Fruit fly (Drosophila melanogaster): Measurements from ENCODE around the gene CG4168.

DNA sequence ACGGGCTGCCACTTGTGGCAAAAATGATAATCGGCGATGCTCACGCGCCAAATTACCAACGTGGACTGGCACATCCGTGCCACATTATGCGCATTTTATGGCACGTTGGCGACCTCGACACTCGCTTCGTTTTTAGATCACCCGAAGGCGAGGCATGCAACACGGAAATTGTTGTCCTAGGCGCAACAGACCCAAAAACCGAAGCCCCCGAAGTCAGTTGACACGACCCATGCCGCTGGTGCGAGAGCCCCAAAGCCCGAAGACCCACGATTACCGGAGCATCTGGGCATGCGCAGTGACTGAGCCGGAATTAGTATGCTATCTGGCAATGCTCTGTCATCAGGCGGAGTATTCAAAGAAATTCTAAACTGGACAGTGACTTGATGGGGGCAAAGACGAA, at the start of gene CG4168:
- no peak for TF ChIP-seq usp (GFP tag; optimal IDR thresholded peaks at IDR 0.05)
- TF ChIP-seq h (GFP tag; optimal IDR thresholded peaks at IDR 0.05), result no peak
- no peak for TF ChIP-seq ey (GFP tag; optimal IDR thresholded peaks at IDR 0.05)
- no peak for TF ChIP-seq Hnf4 (GFP tag; optimal IDR thresholded peaks at IDR 0.05)

All from whole organism, wandering third instar larva.